Fruit fly (Drosophila melanogaster) whole organism, embryonic: ENCODE data around the gene CG3040.
A peak's percentile ranks its signal among the peaks of the same experiment; 100 is the strongest.

Experiments used
- ATbp ChIP-seq: fragments of 200-800 bp; sonication (Bioruptor generic); optimal IDR thresholded peaks from 2 replicates; lab custom pipeline; 2017; ENCODE audit warnings: missing biosample characterization, mild to moderate bottlenecking, missing genetic modification characterization, missing genetic modification reagents
- Antp ChIP-seq: fragments of 200-800 bp; sonication (Bioruptor generic); optimal IDR thresholded peaks from 3 replicates; lab custom pipeline; 2016; ENCODE audit warnings: missing biosample characterization, missing genetic modification characterization
- Blimp-1 ChIP-seq: fragments of 200-800 bp; sonication (Bioruptor generic); optimal IDR thresholded peaks from 3 replicates; lab custom pipeline; 2018; ENCODE audit warnings: missing biosample characterization, missing genetic modification characterization, mild to moderate bottlenecking, moderate library complexity, missing genetic modification reagents
- CG10147 ChIP-seq: fragments of 200-800 bp; sonication (Bioruptor generic); optimal IDR thresholded peaks from 2 replicates; lab custom pipeline; 2019; ENCODE audit warnings: missing biosample characterization, mild to moderate bottlenecking, missing genetic modification characterization, moderate library complexity
- CG10267 ChIP-seq: fragments of 200-800 bp; sonication (Bioruptor generic); optimal IDR thresholded peaks from 2 replicates; lab custom pipeline; 2018; ENCODE audit warnings: missing biosample characterization, mild to moderate bottlenecking, missing genetic modification characterization, moderate library complexity
- CG11085 ChIP-seq: fragments of 200-800 bp; sonication (Bioruptor generic); IDR thresholded peaks from 2 replicates; pipeline ENCODE4 v1.3.6; 2022; ENCODE audit warnings: missing biosample characterization, missing genetic modification characterization
- CG11398 ChIP-seq: fragments of 200-800 bp; sonication (Bioruptor generic); optimal IDR thresholded peaks from 2 replicates; lab custom pipeline; 2016; ENCODE audit warnings: missing biosample characterization, missing genetic modification characterization
- CG11560 ChIP-seq: fragments of 200-800 bp; sonication (Bioruptor generic); IDR thresholded peaks from 3 replicates; pipeline ENCODE4 v1.3.6; 2022; ENCODE audit warnings: missing biosample characterization, missing genetic modification characterization
- CG12219 ChIP-seq: fragments of 200-800 bp; sonication (Bioruptor generic); optimal IDR thresholded peaks from 3 replicates; lab custom pipeline; 2018; ENCODE audit warnings: missing biosample characterization, mild to moderate bottlenecking, missing genetic modification characterization
- CG12659 ChIP-seq: fragments of 200-800 bp; sonication (Bioruptor generic); optimal IDR thresholded peaks from 3 replicates; lab custom pipeline; 2017; ENCODE audit warnings: mild to moderate bottlenecking, missing biosample characterization, missing genetic modification reagents, missing genetic modification characterization
- CG12744 ChIP-seq: fragments of 200-800 bp; sonication (Bioruptor generic); optimal IDR thresholded peaks from 2 replicates; lab custom pipeline; 2016; ENCODE audit warnings: missing biosample characterization, missing genetic modification characterization
- CG12942 ChIP-seq: fragments of 200-800 bp; sonication (Bioruptor generic); optimal IDR thresholded peaks from 3 replicates; lab custom pipeline; 2016; ENCODE audit warnings: missing biosample characterization, missing genetic modification characterization
- CG1529 ChIP-seq: fragments of 200-800 bp; sonication (Bioruptor generic); optimal IDR thresholded peaks from 3 replicates; lab custom pipeline; 2018; ENCODE audit warnings: missing biosample characterization, missing genetic modification characterization
- CG1603 ChIP-seq: fragments of 200-800 bp; sonication (Bioruptor generic); optimal IDR thresholded peaks from 2 replicates; lab custom pipeline; 2019; ENCODE audit warnings: missing biosample characterization, mild to moderate bottlenecking, missing genetic modification characterization, moderate library complexity
- CG16863 ChIP-seq: fragments of 200-800 bp; sonication (Bioruptor generic); optimal IDR thresholded peaks from 3 replicates; lab custom pipeline; 2016; ENCODE audit warnings: missing biosample characterization, missing genetic modification characterization
- CG18476 ChIP-seq: fragments of 200-800 bp; sonication (Bioruptor generic); optimal IDR thresholded peaks from 2 replicates; lab custom pipeline; 2016; ENCODE audit warnings: missing biosample characterization, mild to moderate bottlenecking, missing genetic modification characterization
- CG2712 ChIP-seq: fragments of 200-800 bp; optimal IDR thresholded peaks from 3 replicates; lab custom pipeline; 2019; ENCODE audit warnings: missing biosample characterization, mild to moderate bottlenecking, missing genetic modification characterization, moderate library complexity
- CG32532 ChIP-seq: fragments of 200-800 bp; sonication (Bioruptor generic); IDR thresholded peaks from 2 replicates; pipeline ENCODE4 v1.3.6; 2022; ENCODE audit warnings: missing biosample characterization, missing genetic modification characterization
- CG3847 ChIP-seq: fragments of 200-800 bp; sonication (Bioruptor generic); IDR thresholded peaks from 2 replicates; pipeline ENCODE4 v1.3.6; 2022; ENCODE audit warnings: missing biosample characterization, missing genetic modification characterization
- CG6683 ChIP-seq: fragments of 200-800 bp; sonication (Bioruptor generic); optimal IDR thresholded peaks from 2 replicates; lab custom pipeline; 2017; ENCODE audit warnings: missing biosample characterization, mild to moderate bottlenecking, missing genetic modification characterization, missing genetic modification reagents
- CG6791 ChIP-seq: fragments of 200-800 bp; sonication (Bioruptor generic); IDR thresholded peaks from 3 replicates; pipeline ENCODE4 v1.3.6; 2022; ENCODE audit warnings: missing biosample characterization, missing genetic modification characterization; ENCODE audit not compliant: partially characterized antibody
- CoRest ChIP-seq: fragments of 200-800 bp; sonication (Bioruptor generic); optimal IDR thresholded peaks from 3 replicates; lab custom pipeline; 2018; ENCODE audit warnings: missing biosample characterization, mild to moderate bottlenecking, missing genetic modification characterization, moderate library complexity
- Dbx ChIP-seq: fragments of 200-800 bp; sonication (Bioruptor generic); IDR thresholded peaks from 3 replicates; pipeline ENCODE4 v1.3.6; 2022; ENCODE audit warnings: missing biosample characterization, missing genetic modification characterization
- Dll ChIP-seq: fragments of 200-800 bp; sonication (Bioruptor generic); IDR thresholded peaks from 4 replicates; pipeline ENCODE4 v1.3.6; 2022; ENCODE audit warnings: missing biosample characterization, missing genetic modification characterization; ENCODE audit not compliant: partially characterized antibody
- Doc3 ChIP-seq: fragments of 200-800 bp; sonication (Bioruptor generic); IDR thresholded peaks from 3 replicates; pipeline ENCODE4 v1.3.6; 2022; ENCODE audit warnings: missing biosample characterization, missing genetic modification characterization; ENCODE audit not compliant: partially characterized antibody
- Dp ChIP-seq: fragments of 200-800 bp; sonication (Bioruptor generic); optimal IDR thresholded peaks from 2 replicates; lab custom pipeline; 2018; ENCODE audit warnings: missing biosample characterization, mild to moderate bottlenecking, missing genetic modification characterization, moderate library complexity
- E2f1 ChIP-seq: fragments of 200-800 bp; sonication (Bioruptor generic); IDR thresholded peaks from 2 replicates; pipeline ENCODE4 v1.3.6; 2022; ENCODE audit warnings: missing biosample characterization, missing genetic modification characterization
- Fer3 ChIP-seq: fragments of 200-800 bp; sonication (Bioruptor generic); optimal IDR thresholded peaks from 2 replicates; lab custom pipeline; 2018; ENCODE audit warnings: missing biosample characterization, mild to moderate bottlenecking, missing genetic modification characterization, moderate library complexity
- Hr3 ChIP-seq: fragments of 200-800 bp; sonication (Bioruptor generic); optimal IDR thresholded peaks from 3 replicates; lab custom pipeline; 2016; ENCODE audit warnings: missing biosample characterization, missing genetic modification characterization
- Mad ChIP-seq: fragments of 200-800 bp; sonication (Bioruptor generic); optimal IDR thresholded peaks from 2 replicates; lab custom pipeline; 2016; ENCODE audit warnings: missing biosample characterization, missing genetic modification characterization
- Ssrp ChIP-seq: fragments of 200-800 bp; sonication (Bioruptor generic); optimal IDR thresholded peaks from 2 replicates; lab custom pipeline; 2018; ENCODE audit warnings: missing biosample characterization, mild to moderate bottlenecking, missing genetic modification characterization, moderate library complexity
- TFAM ChIP-seq: fragments of 200-800 bp; sonication (Bioruptor generic); optimal IDR thresholded peaks from 2 replicates; lab custom pipeline; 2017; ENCODE audit warnings: missing biosample characterization, missing genetic modification characterization, inconsistent platforms
- YL-1 ChIP-seq: fragments of 200-800 bp; sonication (Bioruptor generic); optimal IDR thresholded peaks from 3 replicates; lab custom pipeline; 2017; ENCODE audit warnings: missing biosample characterization, mild to moderate bottlenecking, missing genetic modification characterization
- bsh ChIP-seq, 2 experiments: fragments of 200-800 bp; sonication (Bioruptor generic); optimal IDR thresholded peaks; 2 replicates each; lab custom pipeline; 2017 to 2018; ENCODE audit warnings: mild to moderate bottlenecking in 2 of 2, missing biosample characterization in 2 of 2, missing genetic modification characterization in 2 of 2, moderate library complexity in 1 of 2
- cato ChIP-seq: fragments of 200-800 bp; sonication (Bioruptor generic); optimal IDR thresholded peaks from 2 replicates; lab custom pipeline; 2016; ENCODE audit warnings: missing biosample characterization, missing genetic modification characterization, borderline replicate concordance
- chn ChIP-seq: fragments of 200-800 bp; sonication (Bioruptor generic); optimal IDR thresholded peaks from 2 replicates; lab custom pipeline; 2016; ENCODE audit warnings: missing biosample characterization, missing genetic modification characterization
- dmrt11E ChIP-seq: fragments of 200-800 bp; sonication (Bioruptor generic); optimal IDR thresholded peaks from 3 replicates; lab custom pipeline; 2018; ENCODE audit warnings: missing biosample characterization, mild to moderate bottlenecking, missing genetic modification characterization, moderate library complexity
- exex ChIP-seq: fragments of 200-800 bp; sonication (Bioruptor generic); optimal IDR thresholded peaks from 4 replicates; lab custom pipeline; 2018; ENCODE audit warnings: missing biosample characterization, mild to moderate bottlenecking, missing genetic modification characterization, moderate library complexity
- fd96Cb ChIP-seq: fragments of 200-800 bp; sonication (Bioruptor generic); optimal IDR thresholded peaks from 2 replicates; lab custom pipeline; 2018; ENCODE audit warnings: missing biosample characterization, mild to moderate bottlenecking, missing genetic modification characterization, moderate library complexity
- fru ChIP-seq: fragments of >200 bp; optimal IDR thresholded peaks from 2 replicates; lab custom pipeline; 2017
- gcm ChIP-seq: fragments of 200-800 bp; sonication (Bioruptor generic); optimal IDR thresholded peaks from 2 replicates; lab custom pipeline; 2019; ENCODE audit warnings: missing biosample characterization, mild to moderate bottlenecking, missing genetic modification characterization, moderate library complexity
- hth ChIP-seq: fragments of >200 bp; optimal IDR thresholded peaks from 2 replicates; lab custom pipeline; 2017; ENCODE audit warnings: inconsistent platforms
- lola ChIP-seq, 3 experiments: fragments of >200 bp in 2 of 3; fragments of 200-800 bp in 1 of 3; sonication (Bioruptor generic) in 1 of 3; optimal IDR thresholded peaks; 2 replicates each; lab custom pipeline; 2017 to 2019; ENCODE audit warnings: missing biosample characterization in 3 of 3, missing genetic modification characterization in 3 of 3, mild to moderate bottlenecking in 1 of 3, moderate library complexity in 1 of 3
- org-1 ChIP-seq: fragments of 200-800 bp; sonication (Bioruptor generic); optimal IDR thresholded peaks from 2 replicates; lab custom pipeline; 2017; ENCODE audit warnings: missing biosample characterization, missing genetic modification characterization
- p53 ChIP-seq: fragments of 200-800 bp; sonication (Bioruptor generic); optimal IDR thresholded peaks from 2 replicates; lab custom pipeline; 2016; ENCODE audit warnings: missing biosample characterization, missing genetic modification characterization
- pb ChIP-seq: fragments of 200-800 bp; sonication (Bioruptor generic); optimal IDR thresholded peaks from 3 replicates; lab custom pipeline; 2016; ENCODE audit warnings: missing biosample characterization, missing genetic modification characterization
- pzg ChIP-seq: fragments of 200-800 bp; sonication (Bioruptor generic); optimal IDR thresholded peaks from 3 replicates; lab custom pipeline; 2018; ENCODE audit warnings: missing biosample characterization, mild to moderate bottlenecking, missing genetic modification characterization, moderate library complexity
- row ChIP-seq: fragments of 200-800 bp; sonication (Bioruptor generic); IDR thresholded peaks from 3 replicates; pipeline ENCODE4 v1.3.6; 2022; ENCODE audit warnings: missing biosample characterization, missing genetic modification characterization
- schlank ChIP-seq: fragments of 200-800 bp; sonication (Bioruptor generic); optimal IDR thresholded peaks from 2 replicates; lab custom pipeline; 2018; ENCODE audit warnings: missing biosample characterization, mild to moderate bottlenecking, missing genetic modification characterization
- slp2 ChIP-seq: fragments of 200-800 bp; sonication (Bioruptor generic); optimal IDR thresholded peaks from 2 replicates; lab custom pipeline; 2016; ENCODE audit warnings: missing biosample characterization, missing genetic modification characterization
- trem ChIP-seq: fragments of 200-800 bp; optimal IDR thresholded peaks from 3 replicates; lab custom pipeline; 2019; ENCODE audit warnings: missing biosample characterization, mild to moderate bottlenecking, missing genetic modification characterization, moderate library complexity
- ttk ChIP-seq: fragments of 200-800 bp; sonication (Bioruptor generic); IDR thresholded peaks from 2 replicates; pipeline ENCODE4 v2.1.2; 2022; ENCODE audit warnings: missing biosample characterization, missing genetic modification characterization
- yki ChIP-seq: fragments of >200 bp; optimal IDR thresholded peaks from 3 replicates; lab custom pipeline; 2018

CG3040 gene

dm6 chrX:6968564-6968963 lies 4.6 kb downstream of the CG3040 start, which contains the start of gene Setd3 (continued):
- TF ChIP-seq CG1529 (GFP tag; lab: Kevin White, UChicago) (no peak), pzg (GFP tag; lab: Kevin White, UChicago) (peak; percentile 65), CG12744 (no peak), lola (GFP tag; optimal IDR thresholded peaks at IDR 0.05; lab: Kevin White, UChicago) (no peak), row (peak; percentile 56; the same call in 2 of the 3 replicates), TFAM (no peak), Fer3 (tag; lab: Kevin White, UChicago) (peak; percentile 30), CG3847 (GFP tag; lab: Robert Waterston, UW) (no peak), gcm (GFP tag; lab: Kevin White, UChicago) (no peak), CG6791 (GFP tag; lab: Robert Waterston, UW) (peak; percentile 41; the same call in 1 of the 3 replicates), p53 (GFP tag; lab: Kevin White, UChicago) (no peak), pb (no peak), CG1603 (peak; percentile 6), ttk (no peak), yki (lab: Kevin White, UChicago) (no peak), hth (no peak), fd96Cb (tag; lab: Kevin White, UChicago) (no peak), chn (GFP tag; lab: Kevin White, UChicago) (no peak), cato (no peak), Mad (GFP tag; lab: Kevin White, UChicago) (no peak), fru (no peak), YL-1 (GFP tag; lab: Kevin White, UChicago) (peak; percentile 14), CG12942 (no peak), Doc3 (no peak), CG6683 (GFP tag; lab: Kevin White, UChicago) (no peak), E2f1 (GFP tag; lab: Robert Waterston, UW) (no peak), CG32532 (GFP tag; lab: Robert Waterston, UW) (peak; percentile 45; the same call in 1 of the 2 replicates), Hr3 (GFP tag; lab: Kevin White, UChicago) (no peak), CoRest (tag; lab: Kevin White, UChicago) (peak; percentile 17), CG11398 (no peak), Antp (GFP tag; lab: Kevin White, UChicago) (no peak)

- TF ChIP-seq CG2712 (tag; lab: Kevin White, UChicago), result no peak
- no peak for TF ChIP-seq slp2 (GFP tag; lab: Kevin White, UChicago)
- no peak for TF ChIP-seq org-1
- TF ChIP-seq Ssrp (tag; lab: Kevin White, UChicago), result no peak
- peak; percentile 21 for TF ChIP-seq CG1529 (GFP tag; lab: Kevin White, UChicago)
- no peak for TF ChIP-seq CG11085 (GFP tag; lab: Robert Waterston, UW)
- no peak for TF ChIP-seq Dll (GFP tag; lab: Robert Waterston, UW)
- TF ChIP-seq CG12659 (GFP tag; lab: Kevin White, UChicago), result no peak
- TF ChIP-seq exex (tag; lab: Kevin White, UChicago), result no peak
- TF ChIP-seq trem, result no peak
- TF ChIP-seq CG12219 (GFP tag; lab: Kevin White, UChicago), result no peak
- TF ChIP-seq ATbp (GFP tag; lab: Kevin White, UChicago), result peak; percentile 13
- no peak for TF ChIP-seq Dp (GFP tag; lab: Kevin White, UChicago)
- no peak for TF ChIP-seq CG10147
- peak in 1 of 2 experiments; percentile 47 for TF ChIP-seq bsh (GFP tag; optimal IDR thresholded peaks at IDR 0.05; lab: Kevin White, UChicago)
- no peak for TF ChIP-seq CG18476 (GFP tag; lab: Kevin White, UChicago)
- TF ChIP-seq CG11560, result no peak
- TF ChIP-seq Blimp-1 (GFP tag; lab: Kevin White, UChicago), result peak; percentile 33
- no peak for TF ChIP-seq schlank (tag; lab: Kevin White, UChicago)
- no peak for TF ChIP-seq CG11398
- peak; percentile 60 for TF ChIP-seq dmrt11E (tag; lab: Kevin White, UChicago)
- no peak for TF ChIP-seq CG10267 (tag; lab: Kevin White, UChicago)
- peak; percentile 5 for TF ChIP-seq CG16863 (GFP tag; lab: Kevin White, UChicago)
- TF ChIP-seq Dbx (GFP tag; lab: Robert Waterston, UW), result no peak
These were observed 35.8 kb downstream of the CG3040 start for dm6 chrX:6937417-6937816.
